Worm (Caenorhabditis elegans) whole organism, early embryonic: ENCODE measurements around the gene K02H11.4.

Source experiments
- B0310.2 ChIP-seq: sonication (generic microtip); optimal IDR thresholded peaks from 2 replicates; lab custom pipeline; 2016; ENCODE audit warnings: mild to moderate bottlenecking, missing genetic modification characterization, missing compliant biosample characterization
- aly-1 ChIP-seq: sonication (generic microtip); optimal IDR thresholded peaks from 2 replicates; lab custom pipeline; 2016; ENCODE audit warnings: missing genetic modification characterization, missing compliant biosample characterization
- ama-1 ChIP-seq: fragments of 150-350 bp; optimal IDR thresholded peaks from 2 replicates; lab custom pipeline; 2014
- ceh-36 ChIP-seq: sonication (generic microtip); optimal IDR thresholded peaks from 2 replicates; lab custom pipeline; 2016; ENCODE audit warnings: missing genetic modification characterization, inconsistent platforms, missing compliant biosample characterization
- ets-7 ChIP-seq: sonication (generic microtip); optimal IDR thresholded peaks from 2 replicates; lab custom pipeline; 2016; ENCODE audit warnings: missing genotype, missing genetic modification characterization, missing compliant biosample characterization
- hmbx-1 ChIP-seq: sonication (generic microtip); optimal IDR thresholded peaks from 2 replicates; lab custom pipeline; 2016; ENCODE audit warnings: mild to moderate bottlenecking, missing genetic modification characterization, missing compliant biosample characterization
- pes-1 ChIP-seq: fragments of 200-800 bp; sonication (Bioruptor generic); IDR thresholded peaks from 2 replicates; pipeline ENCODE4 v1.3.6; 2022; ENCODE audit warnings: missing genetic modification reagents, missing genetic modification characterization, missing compliant biosample characterization
- scrt-1 ChIP-seq: fragments of 200-800 bp; sonication (Bioruptor generic); IDR thresholded peaks from 2 replicates; pipeline ENCODE4 v1.3.6; 2022; ENCODE audit warnings: missing genetic modification characterization, missing compliant biosample characterization
- tbx-11 ChIP-seq: fragments of 200-800 bp; sonication (Bioruptor generic); IDR thresholded peaks from 2 replicates; pipeline ENCODE4 v1.3.6; 2022; ENCODE audit warnings: missing genetic modification characterization, missing compliant biosample characterization

ce11 chrV:1505995-1506394 lies 25.1 kb downstream of the K02H11.4 start, which contains the start of gene sru-28:
- TF ChIP-seq ets-7 (tag; lab: Kevin White, UChicago) (no peak), aly-1 (tag; lab: Kevin White, UChicago) (no peak), tbx-11 (no peak), ama-1 (lab: Kevin White, UChicago) (no peak), ceh-36 (tag; lab: Kevin White, UChicago) (no peak), B0310.2 (tag; lab: Kevin White, UChicago) (no peak), hmbx-1 (tag; lab: Kevin White, UChicago) (no peak), pes-1 (GFP tag; lab: Robert Waterston, UW) (no peak), scrt-1 (GFP tag; lab: Robert Waterston, UW) (no peak)
